Worm (Caenorhabditis elegans): ENCODE measurements around the gene Y76A2B.4.
"Not testable (repeated sequence)": the region's sequence is repeated elsewhere in the genome, so short reads cannot be mapped to it uniquely, and the experiment has no call there.

- TF ChIP-seq nhr-28 (tag; optimal IDR thresholded peaks at IDR 0.05); zip-11 (GFP tag; IDR thresholded peaks at IDR 0.05); lin-29 (GFP tag; IDR thresholded peaks at IDR 0.05); nhr-76 (tag; optimal IDR thresholded peaks at IDR 0.05); pha-4 (GFP tag; IDR thresholded peaks at IDR 0.05); pha-4 (tag; optimal IDR thresholded peaks at IDR 0.05); mep-1 (tag; optimal IDR thresholded peaks at IDR 0.05); nhr-48 (tag; optimal IDR thresholded peaks at IDR 0.05); unc-62 (GFP tag; optimal IDR thresholded peaks at IDR 0.05 in 1 of 2); unc-62 (tag; optimal IDR thresholded peaks at IDR 0.05): not testable (repeated sequence)
Observed at ce11 chrIII:13585136-13585535, 38.6 kb upstream of the Y76A2B.4 start.

Data from whole organism, L4 larva.